Worm (Caenorhabditis elegans): ENCODE measurements around the gene Y43C5A.7.

DNA sequence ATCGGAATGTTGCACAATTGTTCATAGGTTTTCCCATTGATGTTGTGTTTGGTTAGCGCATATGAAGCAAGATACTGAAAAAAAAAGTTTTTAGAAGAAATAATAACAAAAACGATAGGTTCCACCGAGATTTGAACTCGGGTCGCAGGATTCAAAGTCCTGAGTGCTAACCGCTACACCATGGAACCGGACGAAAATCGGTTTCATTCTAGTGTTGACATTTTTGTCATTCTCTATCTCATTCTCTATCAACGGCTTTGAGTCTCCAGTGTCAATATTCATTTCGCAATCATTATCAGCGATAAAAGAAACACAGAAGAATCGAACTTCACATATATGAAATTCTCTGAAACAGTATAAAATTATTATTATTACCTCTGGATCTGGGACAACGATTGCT, 34.1 kb downstream of the Y43C5A.7 start:
- no peak for TF ChIP-seq tbx-37 (GFP tag; conservative IDR thresholded peaks at IDR 0.05)
- no peak for TF ChIP-seq ama-1 (optimal IDR thresholded peaks at IDR 0.05)
- TF ChIP-seq ceh-36 (tag; optimal IDR thresholded peaks at IDR 0.05), result no peak
- no peak for TF ChIP-seq ceh-13 (GFP tag; optimal IDR thresholded peaks at IDR 0.05)
- no peak for TF ChIP-seq hmbx-1 (tag; optimal IDR thresholded peaks at IDR 0.05)
- no peak for TF ChIP-seq aly-1 (tag; optimal IDR thresholded peaks at IDR 0.05)
- no peak for TF ChIP-seq ets-7 (tag; optimal IDR thresholded peaks at IDR 0.05)
- TF ChIP-seq flt-1 (GFP tag; IDR thresholded peaks at IDR 0.05), result no peak
- TF ChIP-seq tra-4 (tag; optimal IDR thresholded peaks at IDR 0.05), result no peak
- TF ChIP-seq hnd-1 (tag; optimal IDR thresholded peaks at IDR 0.05), result no peak
- no peak for TF ChIP-seq pes-1 (GFP tag; IDR thresholded peaks at IDR 0.05)
- no peak for TF ChIP-seq tbx-11 (GFP tag; IDR thresholded peaks at IDR 0.05)

All from whole organism, early embryonic.